Worm (Caenorhabditis elegans): ENCODE measurements around the gene T16G12.6.

ce11 chrIII:10059002-10059401 lies 10.4 kb upstream of the T16G12.6 start, which contains the start of gene T16G12.8:
- TF ChIP-seq saeg-2 (GFP tag; IDR thresholded peaks at IDR 0.05) (no peak), ztf-11 (tag; optimal IDR thresholded peaks at IDR 0.05) (no peak), R02D3.7 (tag; optimal IDR thresholded peaks at IDR 0.05) (no peak), nhr-111 (GFP tag; optimal IDR thresholded peaks at IDR 0.05) (no peak), rbr-2 (tag; optimal IDR thresholded peaks at IDR 0.05) (no peak), nhr-28 (tag; optimal IDR thresholded peaks at IDR 0.05) (no peak), snpc-4 (tag; optimal IDR thresholded peaks at IDR 0.05) (no peak), F10B5.3 (tag; optimal IDR thresholded peaks at IDR 0.05) (no peak), nhr-237 (tag; optimal IDR thresholded peaks at IDR 0.05) (no peak), ceh-82 (tag; optimal IDR thresholded peaks at IDR 0.05) (no peak)
